Worm (Caenorhabditis elegans) whole organism, early embryonic: Measurements from ENCODE around the gene M163.1.

Experiments
- B0310.2 ChIP-seq: sonication (generic microtip); optimal IDR thresholded peaks from 2 replicates; lab custom pipeline; 2016; ENCODE audit warnings: mild to moderate bottlenecking, missing genetic modification characterization, missing compliant biosample characterization
- F13C5.2 ChIP-seq: sonication (generic microtip); optimal IDR thresholded peaks from 2 replicates; lab custom pipeline; 2017; ENCODE audit warnings: mild to moderate bottlenecking, missing genetic modification characterization, inconsistent platforms, missing compliant biosample characterization
- aly-1 ChIP-seq: sonication (generic microtip); optimal IDR thresholded peaks from 2 replicates; lab custom pipeline; 2016; ENCODE audit warnings: missing genetic modification characterization, missing compliant biosample characterization
- ama-1 ChIP-seq: fragments of 150-350 bp; optimal IDR thresholded peaks from 2 replicates; lab custom pipeline; 2014
- ceh-13 ChIP-seq: fragments of 200-800 bp; sonication (Bioruptor generic); optimal IDR thresholded peaks from 2 replicates; lab custom pipeline; 2018; ENCODE audit warnings: mild to moderate bottlenecking, missing genetic modification characterization, missing compliant biosample characterization
- ceh-36 ChIP-seq: sonication (generic microtip); optimal IDR thresholded peaks from 2 replicates; lab custom pipeline; 2016; ENCODE audit warnings: missing genetic modification characterization, inconsistent platforms, missing compliant biosample characterization
- ets-7 ChIP-seq: sonication (generic microtip); optimal IDR thresholded peaks from 2 replicates; lab custom pipeline; 2016; ENCODE audit warnings: missing genotype, missing genetic modification characterization, missing compliant biosample characterization
- flt-1 ChIP-seq: fragments of 200-800 bp; sonication (Bioruptor generic); IDR thresholded peaks from 2 replicates; pipeline ENCODE4 v1.3.6; 2022; ENCODE audit warnings: missing genetic modification characterization, missing compliant biosample characterization
- hmbx-1 ChIP-seq: sonication (generic microtip); optimal IDR thresholded peaks from 2 replicates; lab custom pipeline; 2016; ENCODE audit warnings: mild to moderate bottlenecking, missing genetic modification characterization, missing compliant biosample characterization
- hmg-4 ChIP-seq: fragments of 200-800 bp; sonication (Bioruptor generic); optimal IDR thresholded peaks from 2 replicates; lab custom pipeline; 2018; ENCODE audit warnings: mild to moderate bottlenecking, missing genetic modification characterization, missing compliant biosample characterization
- hnd-1 ChIP-seq: sonication (generic microtip); optimal IDR thresholded peaks from 2 replicates; lab custom pipeline; 2016; ENCODE audit warnings: missing genetic modification characterization, missing compliant biosample characterization
- pes-1 ChIP-seq: fragments of 200-800 bp; sonication (Bioruptor generic); IDR thresholded peaks from 2 replicates; pipeline ENCODE4 v1.3.6; 2022; ENCODE audit warnings: missing genetic modification reagents, missing genetic modification characterization, missing compliant biosample characterization
- scrt-1 ChIP-seq: fragments of 200-800 bp; sonication (Bioruptor generic); IDR thresholded peaks from 2 replicates; pipeline ENCODE4 v1.3.6; 2022; ENCODE audit warnings: missing genetic modification characterization, missing compliant biosample characterization
- sea-1 ChIP-seq: fragments of 200-800 bp; sonication (Bioruptor generic); conservative IDR thresholded peaks from 2 replicates; pipeline ENCODE4 v1.3.6; 2022; ENCODE audit warnings: missing genetic modification characterization, missing compliant biosample characterization
- tbx-11 ChIP-seq: fragments of 200-800 bp; sonication (Bioruptor generic); IDR thresholded peaks from 2 replicates; pipeline ENCODE4 v1.3.6; 2022; ENCODE audit warnings: missing genetic modification characterization, missing compliant biosample characterization
- tbx-37 ChIP-seq: fragments of 200-800 bp; sonication (Bioruptor generic); conservative IDR thresholded peaks from 2 replicates; pipeline ENCODE4 v1.3.6; 2022; ENCODE audit warnings: missing genetic modification reagents, missing genetic modification characterization, missing compliant biosample characterization
- tra-4 ChIP-seq: sonication (generic microtip); optimal IDR thresholded peaks from 2 replicates; lab custom pipeline; 2017; ENCODE audit warnings: missing genetic modification characterization, missing compliant biosample characterization

Gene M163.1

DNA sequence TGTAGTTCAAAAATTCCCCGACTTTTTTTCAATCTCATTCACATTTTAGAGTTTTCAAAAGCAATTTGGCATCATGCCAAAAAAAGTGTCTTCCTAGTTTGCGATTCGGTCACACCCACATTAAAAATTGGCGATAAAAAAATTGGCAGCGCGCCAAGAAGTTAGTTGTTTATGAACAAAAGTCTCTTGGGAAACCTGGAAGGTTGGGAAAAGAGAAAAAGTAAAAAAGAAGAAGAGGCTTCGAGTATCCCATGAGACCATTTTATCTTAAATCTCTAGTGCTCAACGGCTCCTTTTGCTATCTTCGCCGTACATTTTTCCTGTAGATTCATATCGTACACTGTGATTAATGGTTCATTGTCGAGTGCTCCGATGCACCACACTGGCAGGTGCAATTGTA lies 15.8 kb downstream of the M163.1 start:
- no peak for TF ChIP-seq hmbx-1 (tag; lab: Kevin White, UChicago)
- no peak for TF ChIP-seq tbx-37
- no peak for TF ChIP-seq ama-1 (lab: Kevin White, UChicago)
- no peak for TF ChIP-seq tbx-11 (GFP tag; lab: Robert Waterston, UW)
- no peak for TF ChIP-seq B0310.2 (tag; lab: Kevin White, UChicago)
- no peak for TF ChIP-seq scrt-1 (GFP tag; lab: Robert Waterston, UW)

DNA sequence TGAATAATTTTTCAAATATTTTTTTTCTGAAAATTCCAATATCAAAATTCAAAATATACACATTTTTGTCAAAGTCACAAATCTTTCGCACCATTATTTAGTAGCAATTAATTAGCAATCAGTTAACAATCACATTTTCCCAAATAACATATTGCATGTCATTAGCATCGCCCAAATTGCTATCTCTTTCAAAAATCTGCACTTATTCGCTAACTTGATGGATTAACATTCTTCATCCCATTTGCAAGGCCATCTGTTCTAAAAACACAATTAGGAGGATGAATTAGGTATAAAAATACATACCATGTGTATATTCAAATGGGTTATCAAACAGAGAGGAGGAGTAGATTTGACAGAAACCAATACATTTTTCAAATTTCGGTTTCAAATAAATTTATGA lies 16.3 kb downstream of the M163.1 start:
- TF ChIP-seq ets-7 (no peak), aly-1 (tag; lab: Kevin White, UChicago) (no peak), flt-1 (no peak), hnd-1 (tag; lab: Kevin White, UChicago) (no peak), hmg-4 (GFP tag; lab: Kevin White, UChicago) (no peak), B0310.2 (tag; lab: Kevin White, UChicago) (no peak), pes-1 (GFP tag; lab: Robert Waterston, UW) (no peak), ceh-13 (no peak), tbx-11 (GFP tag; lab: Robert Waterston, UW) (no peak)

DNA sequence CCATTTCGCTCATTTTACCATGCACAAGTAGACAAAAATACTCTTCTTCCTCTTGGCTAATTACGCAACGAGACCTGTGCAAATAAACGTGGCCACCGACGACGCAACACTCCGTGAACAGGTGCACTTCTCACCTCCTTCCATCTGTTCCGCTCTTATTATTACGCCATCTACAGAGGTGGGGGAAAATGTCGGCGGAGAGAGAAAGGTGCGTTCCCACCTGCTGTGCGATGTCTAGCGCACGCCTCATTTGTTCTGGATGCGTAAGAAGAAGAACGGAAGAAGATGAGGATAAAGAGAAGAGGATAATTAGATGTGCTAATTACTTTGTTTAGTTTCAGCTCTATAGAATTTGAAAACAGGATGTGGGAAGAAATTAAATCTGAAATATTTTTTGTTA lies 17.1 kb downstream of the M163.1 start:
- no peak for TF ChIP-seq ama-1 (lab: Kevin White, UChicago)
- TF ChIP-seq flt-1, result 0 out of 2 replicates have a peak, but pooled peaks have one; percentile 45
- TF ChIP-seq hmbx-1 (tag; lab: Kevin White, UChicago), result no peak
- peak; percentile 75 for TF ChIP-seq ets-7
- TF ChIP-seq tbx-11 (GFP tag; lab: Robert Waterston, UW), result no peak
- TF ChIP-seq ceh-36, result no peak
- no peak for TF ChIP-seq F13C5.2 (tag; lab: Kevin White, UChicago)
- TF ChIP-seq tra-4 (tag; lab: Kevin White, UChicago), result no peak
- TF ChIP-seq B0310.2 (tag; lab: Kevin White, UChicago), result no peak
- TF ChIP-seq ceh-13, result no peak
- TF ChIP-seq sea-1 (GFP tag; lab: Robert Waterston, UW), result 0 out of 2 replicates have a peak, but pooled peaks have one; percentile 21
- no peak; the same call in 1 of the 2 replicates for TF ChIP-seq pes-1 (GFP tag; lab: Robert Waterston, UW)
- TF ChIP-seq hmg-4 (GFP tag; lab: Kevin White, UChicago), result peak; percentile 55
- TF ChIP-seq hnd-1 (tag; lab: Kevin White, UChicago), result no peak
- TF ChIP-seq scrt-1 (GFP tag; lab: Robert Waterston, UW), result no peak
- no peak; the same call in 1 of the 2 replicates for TF ChIP-seq tbx-37
- TF ChIP-seq aly-1 (tag; lab: Kevin White, UChicago), result no peak

DNA sequence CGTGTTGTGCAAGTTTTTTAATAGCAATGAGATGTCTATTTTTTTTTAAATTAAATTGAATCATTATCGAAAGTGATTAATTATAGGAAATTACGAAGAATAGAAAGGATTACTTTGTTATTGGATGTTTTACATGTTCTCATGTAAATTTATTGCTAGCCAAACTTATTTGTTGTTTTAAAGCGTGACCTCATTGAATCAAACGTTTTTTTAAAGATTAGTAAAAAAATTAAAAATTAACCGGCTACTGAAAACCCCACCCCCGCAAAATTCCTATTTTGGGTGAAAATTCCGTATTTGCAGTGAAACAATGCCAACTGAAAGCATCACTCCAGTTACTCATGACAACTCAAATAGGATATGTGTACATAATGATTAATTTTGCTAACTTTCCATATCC lies 18.8 kb downstream of the M163.1 start, which contains the start of gene M163.8:
M163.8 (plus strand) TSS at position 301 of the 400 bp plus-strand sequence.
- TF ChIP-seq F13C5.2 (tag; lab: Kevin White, UChicago), result no peak
- TF ChIP-seq ama-1 (lab: Kevin White, UChicago), result no peak
- no peak for TF ChIP-seq hmbx-1 (tag; lab: Kevin White, UChicago)
- TF ChIP-seq sea-1 (GFP tag; lab: Robert Waterston, UW), result no peak
- TF ChIP-seq pes-1 (GFP tag; lab: Robert Waterston, UW), result no peak
- TF ChIP-seq B0310.2 (tag; lab: Kevin White, UChicago), result no peak

DNA sequence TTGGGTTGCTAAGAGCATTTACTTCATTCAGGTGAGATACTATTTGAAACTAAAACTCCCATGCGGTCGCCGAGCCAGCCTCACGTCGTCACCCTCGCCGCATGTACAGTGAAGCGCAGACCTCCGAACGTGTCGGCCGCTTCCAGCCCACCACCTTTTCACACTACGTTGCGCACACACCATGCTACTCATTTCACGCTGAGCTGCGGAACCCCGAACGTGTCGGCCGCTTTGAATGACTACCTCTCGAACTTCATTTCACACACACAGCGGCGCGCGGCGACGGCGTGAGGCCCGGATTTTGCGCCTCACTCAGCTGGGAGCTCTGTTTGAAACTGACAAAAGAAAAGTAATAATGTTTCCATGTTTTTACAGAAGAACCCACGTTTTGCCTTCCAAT lies 22.0 kb downstream of the M163.1 start:
- TF ChIP-seq tbx-11 (GFP tag; lab: Robert Waterston, UW), result 0 out of 2 replicates have a peak, but pooled peaks have one; percentile 22
- no peak for TF ChIP-seq pes-1 (GFP tag; lab: Robert Waterston, UW)

DNA sequence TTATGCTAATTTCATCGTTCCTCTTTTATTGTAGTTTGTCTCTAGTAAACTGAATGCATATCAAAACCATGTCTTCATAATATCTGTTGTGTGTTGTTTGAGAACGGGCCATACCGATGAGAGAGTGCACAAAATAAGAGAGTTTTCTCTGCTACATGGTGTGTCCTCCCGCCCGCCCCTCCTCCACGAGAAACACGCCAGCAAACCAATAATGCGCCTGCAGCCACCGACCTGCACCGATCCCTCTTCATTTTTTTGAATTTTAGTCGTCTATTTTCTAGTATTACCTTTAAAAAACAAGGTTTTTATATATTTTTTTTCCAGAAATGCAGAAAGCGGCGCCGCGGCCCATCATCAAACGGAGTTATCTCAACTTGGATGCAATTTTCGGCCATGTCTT lies 23.4 kb downstream of the M163.1 start, which contains the start of gene gfi-3:
gfi-3 (plus strand) TSS at position 325 of the 400 bp plus-strand sequence.
- TF ChIP-seq tbx-11 (GFP tag; lab: Robert Waterston, UW), result peak; percentile 47; the same call in 1 of the 2 replicates
- peak; percentile 82 for TF ChIP-seq F13C5.2 (tag; lab: Kevin White, UChicago)
- TF ChIP-seq scrt-1 (GFP tag; lab: Robert Waterston, UW), result 0 out of 2 replicates have a peak, but pooled peaks have one; percentile 47
- TF ChIP-seq ceh-13, result no peak
- TF ChIP-seq ama-1 (lab: Kevin White, UChicago), result no peak
- TF ChIP-seq tbx-37, result peak; percentile 48; the same call in 1 of the 2 replicates
- peak; percentile 51; the same call in 1 of the 2 replicates for TF ChIP-seq sea-1 (GFP tag; lab: Robert Waterston, UW)
- TF ChIP-seq ceh-36, result peak; percentile 9
- TF ChIP-seq tra-4 (tag; lab: Kevin White, UChicago), result no peak
- peak; percentile 76 for TF ChIP-seq pes-1 (GFP tag; lab: Robert Waterston, UW)
- no peak for TF ChIP-seq B0310.2 (tag; lab: Kevin White, UChicago)
- TF ChIP-seq hnd-1 (tag; lab: Kevin White, UChicago), result no peak
- no peak for TF ChIP-seq flt-1
- peak; percentile 69 for TF ChIP-seq hmg-4 (GFP tag; lab: Kevin White, UChicago)
- no peak for TF ChIP-seq ets-7
- TF ChIP-seq hmbx-1 (tag; lab: Kevin White, UChicago), result no peak
- no peak for TF ChIP-seq aly-1 (tag; lab: Kevin White, UChicago)

DNA sequence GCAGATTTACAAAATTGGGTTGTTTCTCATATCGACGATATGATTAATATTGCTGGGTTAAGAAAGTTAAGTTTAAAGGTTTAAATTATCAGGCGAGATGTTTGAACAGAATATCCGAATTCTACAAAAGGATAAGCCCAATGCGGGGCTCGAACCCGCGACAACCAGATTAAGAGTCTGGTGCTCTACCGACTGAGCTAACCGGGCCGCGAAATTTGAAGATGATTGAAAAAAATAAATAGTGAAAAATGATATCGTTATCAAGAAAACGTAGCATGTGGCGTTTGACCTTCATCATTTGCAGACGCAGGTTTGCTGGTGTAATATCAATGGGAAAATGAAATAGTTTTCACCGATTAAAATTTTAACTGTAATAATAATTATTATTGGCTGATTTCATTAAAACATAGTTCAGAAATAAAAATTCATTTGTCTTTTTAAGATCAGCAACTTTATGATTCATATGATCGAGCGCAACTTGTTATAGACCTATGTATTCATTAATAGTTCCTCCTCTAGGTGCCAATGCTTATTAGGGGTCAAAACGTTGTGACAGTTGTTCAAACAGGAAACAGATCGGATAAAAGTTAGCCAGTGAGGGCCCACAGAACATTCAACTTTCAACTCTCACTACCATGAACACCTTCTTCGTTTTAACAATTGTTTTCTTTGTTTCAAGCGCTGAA lies 24.7 kb downstream of the M163.1 start, which contains the start of gene M163.11:
M163.11 (plus strand) TSS at position 636 of the 686 bp plus-strand sequence.
- TF ChIP-seq tbx-11 (GFP tag; lab: Robert Waterston, UW) (no peak), ets-7 (no peak), scrt-1 (GFP tag; lab: Robert Waterston, UW) (no peak), hmg-4 (GFP tag; lab: Kevin White, UChicago) (no peak), ceh-36 (no peak), B0310.2 (tag; lab: Kevin White, UChicago) (no peak), tbx-37 (no peak), pes-1 (GFP tag; lab: Robert Waterston, UW) (no peak), flt-1 (no peak), ceh-13 (no peak), F13C5.2 (tag; lab: Kevin White, UChicago) (no peak), aly-1 (tag; lab: Kevin White, UChicago) (no peak), ama-1 (lab: Kevin White, UChicago) (no peak), tra-4 (tag; lab: Kevin White, UChicago) (no peak), sea-1 (GFP tag; lab: Robert Waterston, UW) (no peak), hnd-1 (tag; lab: Kevin White, UChicago) (no peak), hmbx-1 (tag; lab: Kevin White, UChicago) (no peak)
